Worm (Caenorhabditis elegans) whole organism, L4/young adult: ENCODE measurements around the gene T24B8.3.

ENCODE experiments used
- W03F9.2 ChIP-seq: fragments of 150-350 bp; optimal IDR thresholded peaks from 2 replicates; lab custom pipeline; 2014; ENCODE audit warnings: missing biosample characterization, missing genetic modification characterization
- dao-5 ChIP-seq: sonication (generic microtip); optimal IDR thresholded peaks from 2 replicates; lab custom pipeline; 2016; ENCODE audit warnings: missing genotype, missing genetic modification characterization, moderate library complexity, missing compliant biosample characterization
- him-1 ChIP-seq: sonication (generic microtip); optimal IDR thresholded peaks from 2 replicates; lab custom pipeline; 2016; ENCODE audit warnings: missing genotype, missing genetic modification reagents, missing genetic modification characterization, missing compliant biosample characterization

DNA sequence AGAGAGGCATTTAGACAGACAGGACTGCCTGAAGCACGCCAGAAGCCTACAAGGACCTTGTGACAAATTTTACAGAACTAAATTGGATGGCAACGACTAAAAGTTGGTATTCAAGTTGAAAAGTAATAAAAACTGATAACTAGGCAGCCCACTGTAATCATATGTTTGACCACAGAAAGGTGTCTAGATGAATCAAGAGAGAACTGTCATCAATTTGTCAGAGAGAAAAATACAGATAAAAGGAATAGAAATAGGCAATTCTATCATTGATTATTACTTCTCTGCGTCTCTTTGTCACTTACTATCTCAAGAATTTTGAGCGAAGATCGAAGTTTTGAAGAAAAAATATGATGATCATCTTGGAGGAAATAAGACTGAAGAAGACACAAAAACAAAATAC is 32.0 kb upstream of the T24B8.3 start:
- TF ChIP-seq him-1 = no peak
- no peak for TF ChIP-seq W03F9.2
- TF ChIP-seq dao-5 (tag; lab: Kevin White, UChicago) = no peak
